Fruit fly (Drosophila melanogaster): Measurements from ENCODE around the gene AdamTS-B.

- TF ChIP-seq CG15710 (tag; optimal IDR thresholded peaks at IDR 0.05): no peak
- TF ChIP-seq CG17806 (tag; optimal IDR thresholded peaks at IDR 0.05): no peak
- no peak for TF ChIP-seq Ets98B (GFP tag; IDR thresholded peaks at IDR 0.05)
- no peak for TF ChIP-seq CG8301 (tag; optimal IDR thresholded peaks at IDR 0.05)
- TF ChIP-seq CG12605 (GFP tag; IDR thresholded peaks at IDR 0.05): no peak
- TF ChIP-seq Snoo (tag; optimal IDR thresholded peaks at IDR 0.05): no peak
- TF ChIP-seq CG4496 (GFP tag; IDR thresholded peaks at IDR 0.05): no peak
- TF ChIP-seq fd96Ca (GFP tag; IDR thresholded peaks at IDR 0.05): no peak
- TF ChIP-seq Pif1B (GFP tag; optimal IDR thresholded peaks at IDR 0.05): no peak
- TF ChIP-seq CG9948 (tag; optimal IDR thresholded peaks at IDR 0.05): no peak
- TF ChIP-seq gl (tag; optimal IDR thresholded peaks at IDR 0.05): no peak
- no peak for TF ChIP-seq Pif1A (GFP tag; optimal IDR thresholded peaks at IDR 0.05)
Measured at dm6 chrX:5751949-5752348, 53.6 kb downstream of the AdamTS-B start, which contains the start of gene CG15772.

All from whole organism, pupa.